Worm (Caenorhabditis elegans) whole organism, young adult: ENCODE measurements around the gene Y41D4B.6.
A peak's percentile ranks its signal among the peaks of the same experiment; 100 is the strongest.

Experiments
- F10E7.11 ChIP-seq: sonication (generic microtip); optimal IDR thresholded peaks from 2 replicates; lab custom pipeline; 2017; ENCODE audit warnings: mild to moderate bottlenecking, missing genetic modification characterization, moderate library complexity, missing compliant biosample characterization
- F22D6.2 ChIP-seq: sonication (generic microtip); optimal IDR thresholded peaks from 2 replicates; lab custom pipeline; 2016; ENCODE audit warnings: mild to moderate bottlenecking, missing genetic modification characterization, missing compliant biosample characterization
- F23B12.7 ChIP-seq: sonication (generic microtip); optimal IDR thresholded peaks from 2 replicates; lab custom pipeline; 2017; ENCODE audit warnings: missing genetic modification characterization, mild to moderate bottlenecking, missing compliant biosample characterization, antibody characterized with exemption, moderate library complexity; ENCODE audit not compliant: insufficient read depth
- F33H1.4 ChIP-seq: fragments of 200-800 bp; sonication (Bioruptor generic); IDR thresholded peaks from 2 replicates; pipeline ENCODE4 v1.3.6; 2022; ENCODE audit warnings: missing genetic modification reagents, missing genetic modification characterization, missing compliant biosample characterization
- F39B2.1 ChIP-seq: fragments of 200-800 bp; sonication (Bioruptor generic); IDR thresholded peaks from 2 replicates; pipeline ENCODE4 v1.3.6; 2022; ENCODE audit warnings: missing genetic modification reagents, missing genetic modification characterization, missing compliant biosample characterization
- F55B11.4 ChIP-seq: sonication (generic microtip); optimal IDR thresholded peaks from 2 replicates; lab custom pipeline; 2016; ENCODE audit warnings: missing compliant biosample characterization, missing genetic modification characterization, borderline replicate concordance; ENCODE audit not compliant: insufficient read depth
- F57A8.1 ChIP-seq: fragments of 200-800 bp; sonication (Bioruptor generic); optimal IDR thresholded peaks from 2 replicates; lab custom pipeline; 2018; ENCODE audit warnings: mild to moderate bottlenecking, missing genetic modification characterization, moderate library complexity, missing compliant biosample characterization
- K12H6.12 ChIP-seq: fragments of 200-800 bp; sonication (Bioruptor generic); optimal IDR thresholded peaks from 2 replicates; lab custom pipeline; 2018; ENCODE audit warnings: mild to moderate bottlenecking, missing genetic modification characterization, missing compliant biosample characterization
- Y56A3A.18 ChIP-seq: fragments of 200-800 bp; sonication (Bioruptor generic); IDR thresholded peaks from 2 replicates; pipeline ENCODE4 v1.3.6; 2022; ENCODE audit warnings: missing genetic modification reagents, missing genetic modification characterization, missing compliant biosample characterization
- Y67H2A.10 ChIP-seq: fragments of 200-800 bp; sonication (Bioruptor generic); conservative IDR thresholded peaks from 2 replicates; pipeline ENCODE4 v1.3.6; 2022; ENCODE audit warnings: missing genetic modification reagents, missing genetic modification characterization, missing compliant biosample characterization
- aptf-2 ChIP-seq: fragments of 200-800 bp; sonication (Bioruptor generic); conservative IDR thresholded peaks from 2 replicates; pipeline ENCODE4 v1.3.6; 2022; ENCODE audit warnings: missing genetic modification reagents, missing genetic modification characterization, missing compliant biosample characterization
- attf-6 ChIP-seq: fragments of 200-800 bp; sonication (Bioruptor generic); IDR thresholded peaks from 2 replicates; pipeline ENCODE4 v1.3.6; 2022; ENCODE audit warnings: missing genetic modification reagents, missing genetic modification characterization, missing compliant biosample characterization
- bed-2 ChIP-seq: fragments of 200-800 bp; sonication (Bioruptor generic); IDR thresholded peaks from 2 replicates; pipeline ENCODE4 v1.3.6; 2022; ENCODE audit warnings: missing genetic modification reagents, missing genetic modification characterization, missing compliant biosample characterization
- ceh-100 ChIP-seq: fragments of 200-800 bp; sonication (Bioruptor generic); IDR thresholded peaks from 2 replicates; pipeline ENCODE4 v1.3.6; 2022; ENCODE audit warnings: missing genetic modification reagents, missing genetic modification characterization, missing compliant biosample characterization
- ceh-79 ChIP-seq: sonication (generic microtip); optimal IDR thresholded peaks from 2 replicates; lab custom pipeline; 2017; ENCODE audit warnings: mild to moderate bottlenecking, missing genetic modification characterization, missing compliant biosample characterization
- chd-7 ChIP-seq: sonication (generic microtip); optimal IDR thresholded peaks from 2 replicates; lab custom pipeline; 2016; ENCODE audit warnings: mild to moderate bottlenecking, missing genetic modification characterization, moderate library complexity, missing compliant biosample characterization
- dox-1 ChIP-seq: fragments of 200-800 bp; sonication (Bioruptor generic); IDR thresholded peaks from 2 replicates; pipeline ENCODE4 v1.3.6; 2022; ENCODE audit warnings: missing genetic modification reagents, missing genetic modification characterization, missing compliant biosample characterization
- efl-1 ChIP-seq: fragments of 150-350 bp; optimal IDR thresholded peaks from 2 replicates; lab custom pipeline; 2014; ENCODE audit warnings: missing biosample characterization, missing genetic modification reagents, missing genetic modification characterization
- egl-44 ChIP-seq: fragments of 200-800 bp; sonication (Bioruptor generic); IDR thresholded peaks from 2 replicates; pipeline ENCODE4 v1.3.6; 2022; ENCODE audit warnings: missing genetic modification reagents, missing genetic modification characterization, missing compliant biosample characterization
- fkh-3 ChIP-seq: sonication (generic microtip); optimal IDR thresholded peaks from 2 replicates; lab custom pipeline; 2016; ENCODE audit warnings: mild to moderate bottlenecking, missing genetic modification characterization, missing compliant biosample characterization
- him-1 ChIP-seq: sonication (generic microtip); optimal IDR thresholded peaks from 2 replicates; lab custom pipeline; 2016; ENCODE audit warnings: missing genotype, missing genetic modification reagents, missing genetic modification characterization, missing compliant biosample characterization
- hlh-12 ChIP-seq: sonication (generic microtip); optimal IDR thresholded peaks from 2 replicates; lab custom pipeline; 2016; ENCODE audit warnings: missing genetic modification characterization, missing compliant biosample characterization
- hmg-1.2 ChIP-seq: fragments of 200-800 bp; sonication (Bioruptor generic); IDR thresholded peaks from 2 replicates; pipeline ENCODE4 v1.3.6; 2022; ENCODE audit warnings: missing genetic modification reagents, missing genetic modification characterization, missing compliant biosample characterization
- hmg-20 ChIP-seq: fragments of 200-800 bp; sonication (Bioruptor generic); IDR thresholded peaks from 2 replicates; pipeline ENCODE4 v1.3.6; 2022; ENCODE audit warnings: missing genetic modification reagents, missing genetic modification characterization, missing compliant biosample characterization
- let-526 ChIP-seq: fragments of 200-800 bp; sonication (Bioruptor generic); IDR thresholded peaks from 2 replicates; pipeline ENCODE4 v1.3.6; 2022; ENCODE audit warnings: missing genetic modification reagents, missing genetic modification characterization, missing compliant biosample characterization
- lin-35 ChIP-seq, 3 experiments: fragments of 150-350 bp in 2 of 3; sonication (generic microtip) in 1 of 3; optimal IDR thresholded peaks; 2 replicates each; lab custom pipeline; 2014 to 2018; ENCODE audit warnings: missing biosample characterization in 3 of 3, missing genetic modification characterization in 3 of 3, missing genetic modification reagents in 3 of 3
- lin-40 ChIP-seq: sonication (generic microtip); optimal IDR thresholded peaks from 2 replicates; lab custom pipeline; 2016; ENCODE audit warnings: missing genetic modification characterization, mild to moderate bottlenecking, missing compliant biosample characterization, missing genotype, missing genetic modification reagents
- lsl-1 ChIP-seq: fragments of 200-800 bp; sonication (Bioruptor generic); optimal IDR thresholded peaks from 2 replicates; lab custom pipeline; 2018; ENCODE audit warnings: mild to moderate bottlenecking, missing genetic modification characterization, moderate library complexity, missing compliant biosample characterization
- madf-3 ChIP-seq: fragments of 200-800 bp; sonication (Bioruptor generic); IDR thresholded peaks from 2 replicates; pipeline ENCODE4 v1.3.6; 2022; ENCODE audit warnings: missing genetic modification reagents, missing genetic modification characterization, missing compliant biosample characterization
- madf-8 ChIP-seq: fragments of 200-800 bp; sonication (Bioruptor generic); conservative IDR thresholded peaks from 2 replicates; pipeline ENCODE4 v1.3.6; 2022; ENCODE audit warnings: missing genetic modification reagents, missing genetic modification characterization, missing compliant biosample characterization
- mel-28 ChIP-seq: sonication (generic microtip); optimal IDR thresholded peaks from 2 replicates; lab custom pipeline; 2016; ENCODE audit warnings: borderline replicate concordance, mild to moderate bottlenecking, missing genetic modification characterization, missing compliant biosample characterization
- mes-4 ChIP-seq: sonication (generic microtip); optimal IDR thresholded peaks from 2 replicates; lab custom pipeline; 2016; ENCODE audit warnings: missing genotype, missing genetic modification characterization, missing compliant biosample characterization
- mxl-1 ChIP-seq: sonication (generic microtip); optimal IDR thresholded peaks from 2 replicates; lab custom pipeline; 2016; ENCODE audit warnings: missing genetic modification characterization, missing compliant biosample characterization
- nfya-2 ChIP-seq: fragments of 200-800 bp; sonication (Bioruptor generic); IDR thresholded peaks from 2 replicates; pipeline ENCODE4 v1.3.6; 2022; ENCODE audit warnings: missing genetic modification reagents, missing genetic modification characterization, missing compliant biosample characterization
- nfyb-1 ChIP-seq: fragments of 200-800 bp; sonication (Bioruptor generic); IDR thresholded peaks from 2 replicates; pipeline ENCODE4 v1.3.6; 2022; ENCODE audit warnings: missing genetic modification reagents, missing genetic modification characterization, missing compliant biosample characterization
- nhr-120 ChIP-seq: fragments of 200-800 bp; sonication (Bioruptor generic); IDR thresholded peaks from 2 replicates; pipeline ENCODE4 v1.3.6; 2022; ENCODE audit warnings: missing genetic modification characterization, missing compliant biosample characterization
- nhr-179 ChIP-seq: sonication (generic microtip); optimal IDR thresholded peaks from 2 replicates; lab custom pipeline; 2016; ENCODE audit warnings: mild to moderate bottlenecking, missing genetic modification characterization, missing compliant biosample characterization
- nhr-27 ChIP-seq: fragments of 200-800 bp; sonication (Bioruptor generic); optimal IDR thresholded peaks from 2 replicates; lab custom pipeline; 2018; ENCODE audit warnings: mild to moderate bottlenecking, missing genetic modification characterization, moderate library complexity, missing compliant biosample characterization
- nhr-90 ChIP-seq: sonication (generic microtip); optimal IDR thresholded peaks from 2 replicates; lab custom pipeline; 2016; ENCODE audit warnings: missing genotype, mild to moderate bottlenecking, missing genetic modification characterization, missing compliant biosample characterization
- snpc-3.4 ChIP-seq: sonication (generic microtip); optimal IDR thresholded peaks from 2 replicates; lab custom pipeline; 2017; ENCODE audit warnings: missing genetic modification characterization, mild to moderate bottlenecking, missing compliant biosample characterization, antibody characterized with exemption, moderate library complexity, missing genotype, missing genetic modification reagents
- somi-1 ChIP-seq: fragments of 200-800 bp; sonication (Bioruptor generic); optimal IDR thresholded peaks from 2 replicates; lab custom pipeline; 2018; ENCODE audit warnings: mild to moderate bottlenecking, missing genetic modification characterization, missing compliant biosample characterization
- tlf-1 ChIP-seq: fragments of 200-800 bp; sonication (Bioruptor generic); optimal IDR thresholded peaks from 2 replicates; lab custom pipeline; 2018; ENCODE audit warnings: mild to moderate bottlenecking, missing genetic modification characterization, missing compliant biosample characterization
- zim-3 ChIP-seq: sonication (generic microtip); optimal IDR thresholded peaks from 2 replicates; lab custom pipeline; 2017; ENCODE audit warnings: mild to moderate bottlenecking, missing genetic modification characterization, moderate library complexity, missing compliant biosample characterization
- ztf-22 ChIP-seq: fragments of 200-800 bp; sonication (Bioruptor generic); optimal IDR thresholded peaks from 2 replicates; lab custom pipeline; 2018; ENCODE audit warnings: mild to moderate bottlenecking, missing genetic modification characterization, moderate library complexity, missing compliant biosample characterization
- ztf-3 ChIP-seq: fragments of 200-800 bp; sonication (Bioruptor generic); optimal IDR thresholded peaks from 2 replicates; lab custom pipeline; 2018; ENCODE audit warnings: mild to moderate bottlenecking, missing genetic modification characterization, missing compliant biosample characterization
- ztf-6 ChIP-seq: fragments of 200-800 bp; sonication (Bioruptor generic); IDR thresholded peaks from 2 replicates; pipeline ENCODE4 v1.3.6; 2022; ENCODE audit warnings: missing genetic modification reagents, missing genetic modification characterization, missing compliant biosample characterization

Gene Y41D4B.6

DNA sequence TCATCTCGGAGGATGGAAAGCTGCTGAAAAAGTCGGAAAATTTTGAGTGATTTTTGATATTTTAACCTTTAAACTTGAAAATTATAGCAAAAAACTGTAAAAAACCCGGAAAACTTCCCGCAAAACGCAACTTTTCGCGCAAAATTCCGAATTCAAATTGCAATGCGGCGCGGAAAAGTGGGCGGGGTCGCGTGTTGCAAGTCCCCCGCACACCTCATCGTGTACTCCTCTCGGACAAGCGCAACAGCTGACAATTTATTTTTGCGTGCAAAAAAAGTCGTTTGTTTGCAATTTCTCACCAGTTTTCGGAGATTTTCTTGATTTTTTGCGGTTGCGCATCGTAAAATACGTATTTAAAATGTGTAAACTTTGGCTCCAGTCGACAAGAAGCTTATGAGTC, 37.7 kb upstream of the Y41D4B.6 start, which contains the start of gene npp-8 (continued):
- TF ChIP-seq lsl-1 (GFP tag; lab: Kevin White, UChicago) = peak; percentile 78
- peak; percentile 81 for TF ChIP-seq tlf-1
- peak; percentile 70 for TF ChIP-seq hmg-1.2 (GFP tag; lab: Robert Waterston, UW)
- peak; percentile 89 for TF ChIP-seq lin-40 (tag; lab: Kevin White, UChicago)
- no peak for TF ChIP-seq ztf-6 (GFP tag; lab: Robert Waterston, UW)
- TF ChIP-seq ceh-79 (tag; lab: Kevin White, UChicago) = no peak
- peak; percentile 75; the same call in 1 of the 2 replicates for TF ChIP-seq aptf-2
- no peak for TF ChIP-seq hlh-12
- TF ChIP-seq nhr-90 = peak; percentile 24
- peak; percentile 59; the same call in 1 of the 2 replicates for TF ChIP-seq egl-44 (GFP tag; lab: Robert Waterston, UW)
- no peak for TF ChIP-seq nhr-179 (tag; lab: Kevin White, UChicago)
- TF ChIP-seq Y56A3A.18 = no peak
- peak; percentile 38; the same call in 1 of the 2 replicates for TF ChIP-seq attf-6 (GFP tag; lab: Robert Waterston, UW)
- TF ChIP-seq F57A8.1 = no peak
- peak; percentile 25 for TF ChIP-seq mel-28 (tag; lab: Kevin White, UChicago)
- peak; percentile 65 for TF ChIP-seq chd-7 (tag; lab: Kevin White, UChicago)
- TF ChIP-seq fkh-3 (tag; lab: Kevin White, UChicago) = no peak
- peak in 2 of 3 experiments; percentile 5 to 73 for TF ChIP-seq lin-35 (GFP tag; optimal IDR thresholded peaks at IDR 0.05; lab: Kevin White, UChicago)
- peak; percentile 58 for TF ChIP-seq snpc-3.4 (tag; lab: Kevin White, UChicago)
- peak; percentile 31 for TF ChIP-seq F22D6.2 (tag; lab: Kevin White, UChicago)
- TF ChIP-seq hmg-20 = 0 out of 2 replicates have a peak, but pooled peaks have one; percentile 45
- peak; percentile 81 for TF ChIP-seq nfyb-1
- peak; percentile 77 for TF ChIP-seq madf-8 (GFP tag; lab: Robert Waterston, UW)
- peak; percentile 48 for TF ChIP-seq F10E7.11 (tag; lab: Kevin White, UChicago)
- no peak for TF ChIP-seq mes-4 (tag; lab: Kevin White, UChicago)
- peak; percentile 72 for TF ChIP-seq K12H6.12
- no peak for TF ChIP-seq let-526
- TF ChIP-seq Y67H2A.10 (GFP tag; lab: Robert Waterston, UW) = peak; percentile 76
- TF ChIP-seq madf-3 (GFP tag; lab: Robert Waterston, UW) = peak; percentile 75; the same call in 1 of the 2 replicates
- TF ChIP-seq nhr-27 = no peak
- TF ChIP-seq bed-2 (GFP tag; lab: Robert Waterston, UW) = peak; percentile 83
- TF ChIP-seq F23B12.7 = peak; percentile 89
- peak; percentile 89 for TF ChIP-seq ceh-100 (GFP tag; lab: Robert Waterston, UW)
- peak; percentile 54 for TF ChIP-seq zim-3
- TF ChIP-seq mxl-1 (tag; lab: Kevin White, UChicago) = no peak
- peak; percentile 14 for TF ChIP-seq somi-1
- TF ChIP-seq efl-1 = peak; percentile 93
- no peak for TF ChIP-seq ztf-3 (GFP tag; lab: Kevin White, UChicago)
- no peak for TF ChIP-seq ztf-22 (GFP tag; lab: Kevin White, UChicago)
- no peak for TF ChIP-seq him-1 (tag; lab: Kevin White, UChicago)
- TF ChIP-seq nhr-120 (GFP tag; lab: Robert Waterston, UW) = no peak
- no peak for TF ChIP-seq F55B11.4 (tag; lab: Kevin White, UChicago)
- peak; percentile 81 for TF ChIP-seq F33H1.4 (GFP tag; lab: Robert Waterston, UW)
- TF ChIP-seq F39B2.1 (GFP tag; lab: Robert Waterston, UW) = no peak
- TF ChIP-seq nfya-2 (GFP tag; lab: Robert Waterston, UW) = no peak
- peak; percentile 96 for TF ChIP-seq dox-1 (GFP tag; lab: Robert Waterston, UW)
